1 fruit fly cellular context compared by ENCODE assay signal in genomic region chr3L:20487649-20488048, dm6.
A peak's percentile ranks its signal among the peaks of the same experiment; 100 is the strongest.
TF ChIP-seq lines count a peak whose summit lies in the region.

No protein-coding gene starts in this region.

TF ChIP-seq in whole organism, embryonic, 481 proteins besides CTCF, POLR2A, EP300 and RAD21 (continued from another document):
- TF ChIP-seq CG17359 (tag; optimal IDR thresholded peaks at IDR 0.05; lab: Kevin White, UChicago) (no peak), CG6791 (GFP tag; IDR thresholded peaks at IDR 0.05; lab: Robert Waterston, UW; ENCODE audit: partially characterized antibody) (0 out of 3 replicates have a peak, but pooled peaks have one; percentile 20), Dll (GFP tag; IDR thresholded peaks at IDR 0.05; lab: Robert Waterston, UW; ENCODE audit: partially characterized antibody) (0 out of 4 replicates have a peak, but pooled peaks have one; percentile 27), pb (GFP tag; optimal IDR thresholded peaks at IDR 0.05; lab: Kevin White, UChicago) (no peak), gem (tag; optimal IDR thresholded peaks at IDR 0.05; lab: Kevin White, UChicago) (no peak), so (GFP tag; IDR thresholded peaks at IDR 0.05; lab: Robert Waterston, UW) (no peak), CG9817 (tag; optimal IDR thresholded peaks at IDR 0.05; lab: Kevin White, UChicago) (no peak), abd-A (tag; optimal IDR thresholded peaks at IDR 0.05; lab: Kevin White, UChicago) (no peak), dan (GFP tag; IDR thresholded peaks at IDR 0.05; lab: Robert Waterston, UW) (no peak)
